Worm (Caenorhabditis elegans): ENCODE measurements around the gene bus-19.

DNA sequence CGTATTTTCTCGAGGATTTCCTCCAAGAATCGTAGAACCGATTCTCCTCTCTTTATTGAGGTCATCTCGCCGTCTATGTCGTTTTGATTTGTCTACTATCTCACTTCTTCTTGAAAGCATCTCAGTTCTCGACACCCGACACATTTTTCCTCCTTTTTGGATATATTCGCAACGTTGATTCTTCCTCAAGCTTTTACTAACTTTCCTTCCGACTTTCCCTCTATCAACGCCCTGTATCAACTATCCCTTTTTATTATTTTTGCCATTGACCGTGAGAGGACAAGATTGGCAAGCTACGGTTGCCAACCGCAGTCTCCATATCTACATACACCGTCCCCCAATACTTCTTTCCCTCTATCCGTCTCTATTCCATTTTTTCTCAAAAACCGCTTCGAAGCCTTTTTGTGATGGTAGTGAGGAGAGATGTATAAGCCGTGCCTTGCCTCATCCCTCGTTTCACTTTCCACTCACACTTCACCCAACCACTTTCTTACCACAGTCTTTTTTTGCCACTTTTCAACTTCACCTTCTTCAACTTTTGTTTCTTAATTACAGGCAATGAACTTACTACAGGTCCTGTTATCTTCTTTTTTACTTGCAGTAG, 57.2 kb downstream of the bus-19 start, which contains the start of gene T16G1.2:
- TF ChIP-seq ama-1 (optimal IDR thresholded peaks at IDR 0.05) (no peak), hnd-1 (tag; optimal IDR thresholded peaks at IDR 0.05) (no peak), flt-1 (GFP tag; IDR thresholded peaks at IDR 0.05) (no peak), tbx-11 (GFP tag; IDR thresholded peaks at IDR 0.05) (no peak)

All from whole organism, early embryonic.